Worm (Caenorhabditis elegans) whole organism, L1 larva: ENCODE results near the gene nfm-1.

Experiments
- C04F5.9 ChIP-seq: sonication (generic microtip); optimal IDR thresholded peaks from 2 replicates; lab custom pipeline; 2016; ENCODE audit warnings: missing genetic modification characterization, missing compliant biosample characterization
- C16A3.4 ChIP-seq: fragments of 150-350 bp; optimal IDR thresholded peaks from 2 replicates; lab custom pipeline; 2014; ENCODE audit warnings: missing biosample characterization, missing genetic modification characterization
- aha-1 ChIP-seq: fragments of 150-350 bp; optimal IDR thresholded peaks from 2 replicates; lab custom pipeline; 2014; ENCODE audit warnings: missing biosample characterization, missing genetic modification characterization
- aly-2 ChIP-seq: fragments of 150-350 bp; optimal IDR thresholded peaks from 2 replicates; lab custom pipeline; 2014; ENCODE audit warnings: missing biosample characterization, missing genetic modification characterization
- ceh-63 ChIP-seq: fragments of 200-800 bp; sonication (Bioruptor generic); optimal IDR thresholded peaks from 2 replicates; lab custom pipeline; 2018; ENCODE audit warnings: mild to moderate bottlenecking, missing genetic modification characterization, missing compliant biosample characterization
- ceh-88 ChIP-seq: fragments of 200-800 bp; sonication (Bioruptor generic); IDR thresholded peaks from 2 replicates; pipeline ENCODE4 v1.3.6; 2022; ENCODE audit warnings: missing genetic modification characterization, missing compliant biosample characterization
- ceh-90 ChIP-seq: sonication (generic microtip); optimal IDR thresholded peaks from 2 replicates; lab custom pipeline; 2016; ENCODE audit warnings: missing genetic modification characterization, missing compliant biosample characterization
- dpl-1 ChIP-seq, 3 experiments: fragments of 150-350 bp in 2 of 3; sonication (generic microtip) in 1 of 3; optimal IDR thresholded peaks; 2 replicates each; lab custom pipeline; 2014 to 2017; ENCODE audit warnings: missing biosample characterization in 3 of 3, missing genetic modification characterization in 3 of 3, missing genetic modification reagents in 3 of 3
- elt-2 ChIP-seq: sonication (generic microtip); optimal IDR thresholded peaks from 2 replicates; lab custom pipeline; 2016; ENCODE audit warnings: missing genetic modification characterization, mild to moderate bottlenecking, inconsistent platforms, missing compliant biosample characterization, missing genetic modification reagents
- elt-3 ChIP-seq, 6 experiments: fragments of 150-350 bp in 1 of 6; sonication (generic microtip); optimal IDR thresholded peaks; 2 replicates each; lab custom pipeline; 2017 to 2018; ENCODE audit warnings: missing biosample characterization in 6 of 6, missing genetic modification characterization in 6 of 6, inconsistent platforms in 1 of 6
- fkh-10 ChIP-seq: sonication (generic microtip); optimal IDR thresholded peaks from 2 replicates; lab custom pipeline; 2017; ENCODE audit warnings: missing biosample characterization, missing genetic modification reagents, missing genetic modification characterization
- fkh-4 ChIP-seq: sonication (generic microtip); optimal IDR thresholded peaks from 2 replicates; lab custom pipeline; 2016; ENCODE audit warnings: missing compliant biosample characterization, missing genetic modification characterization, borderline replicate concordance
- grh-1 ChIP-seq: fragments of 200-800 bp; sonication (Bioruptor generic); IDR thresholded peaks from 2 replicates; pipeline ENCODE4 v1.3.6; 2022; ENCODE audit warnings: missing genetic modification reagents, missing genetic modification characterization, missing compliant biosample characterization
- hlh-4 ChIP-seq: sonication (generic microtip); optimal IDR thresholded peaks from 2 replicates; lab custom pipeline; 2016; ENCODE audit warnings: mild to moderate bottlenecking, missing genetic modification characterization, missing compliant biosample characterization
- lin-15B ChIP-seq: fragments of 150-350 bp; sonication (generic microtip); optimal IDR thresholded peaks from 3 replicates; lab custom pipeline; 2014; ENCODE audit warnings: missing biosample characterization, missing genetic modification characterization
- lin-35 ChIP-seq, 2 experiments: fragments of 150-350 bp; optimal IDR thresholded peaks; 2 replicates each; lab custom pipeline; 2014; ENCODE audit warnings: missing biosample characterization in 2 of 2, missing genetic modification characterization in 2 of 2, missing genetic modification reagents in 2 of 2
- lin-39 ChIP-seq: fragments of 150-350 bp; optimal IDR thresholded peaks from 2 replicates; lab custom pipeline; 2014; ENCODE audit warnings: missing biosample characterization, missing genetic modification reagents, missing genetic modification characterization
- lsy-2 ChIP-seq, 2 experiments: fragments of 150-350 bp; optimal IDR thresholded peaks; 2 replicates each; lab custom pipeline; 2014; ENCODE audit warnings: missing biosample characterization in 2 of 2, missing genetic modification characterization in 2 of 2
- mab-9 ChIP-seq: fragments of 200-800 bp; sonication (Bioruptor generic); IDR thresholded peaks from 2 replicates; pipeline ENCODE4 v1.3.6; 2022; ENCODE audit warnings: missing genetic modification reagents, missing genetic modification characterization, missing compliant biosample characterization
- mef-2 ChIP-seq: fragments of 150-350 bp; optimal IDR thresholded peaks from 2 replicates; lab custom pipeline; 2014; ENCODE audit warnings: missing biosample characterization, missing genetic modification characterization
- nhr-19 ChIP-seq: fragments of 200-800 bp; sonication (Bioruptor generic); conservative IDR thresholded peaks from 2 replicates; pipeline ENCODE4 v1.3.6; 2022; ENCODE audit warnings: missing genetic modification characterization, missing compliant biosample characterization
- nhr-20 ChIP-seq: sonication (generic microtip); optimal IDR thresholded peaks from 2 replicates; lab custom pipeline; 2016; ENCODE audit warnings: mild to moderate bottlenecking, missing genetic modification characterization, missing compliant biosample characterization
- nhr-237 ChIP-seq: fragments of 150-350 bp; optimal IDR thresholded peaks from 2 replicates; lab custom pipeline; 2014; ENCODE audit warnings: missing biosample characterization, missing genetic modification characterization
- nhr-71 ChIP-seq: sonication (generic microtip); optimal IDR thresholded peaks from 2 replicates; lab custom pipeline; 2016; ENCODE audit warnings: mild to moderate bottlenecking, missing genetic modification characterization, moderate library complexity, missing compliant biosample characterization
- rnt-1 ChIP-seq: sonication (generic microtip); optimal IDR thresholded peaks from 2 replicates; lab custom pipeline; 2016; ENCODE audit warnings: mild to moderate bottlenecking, missing genetic modification characterization, moderate library complexity, missing compliant biosample characterization
- skn-1 ChIP-seq: fragments of 150-350 bp; optimal IDR thresholded peaks from 2 replicates; lab custom pipeline; 2014; ENCODE audit warnings: missing biosample characterization, missing genetic modification characterization
- snpc-4 ChIP-seq: fragments of 150-350 bp; optimal IDR thresholded peaks from 2 replicates; lab custom pipeline; 2014; ENCODE audit warnings: missing biosample characterization, missing genetic modification characterization
- sox-4 ChIP-seq: sonication (generic microtip); optimal IDR thresholded peaks from 2 replicates; lab custom pipeline; 2016; ENCODE audit warnings: missing genetic modification characterization, missing compliant biosample characterization
- sptf-1 ChIP-seq: fragments of 150-350 bp; optimal IDR thresholded peaks from 2 replicates; lab custom pipeline; 2014; ENCODE audit warnings: missing biosample characterization, missing genetic modification characterization
- sup-37 ChIP-seq: fragments of 200-800 bp; sonication (Bioruptor generic); optimal IDR thresholded peaks from 2 replicates; lab custom pipeline; 2018; ENCODE audit warnings: mild to moderate bottlenecking, missing genetic modification characterization, missing compliant biosample characterization
- swsn-7 ChIP-seq: sonication (generic microtip); optimal IDR thresholded peaks from 2 replicates; lab custom pipeline; 2016; ENCODE audit warnings: missing genetic modification characterization, missing compliant biosample characterization
- tbx-2 ChIP-seq: sonication (generic microtip); optimal IDR thresholded peaks from 2 replicates; lab custom pipeline; 2016; ENCODE audit warnings: missing genetic modification characterization, missing compliant biosample characterization
- unc-130 ChIP-seq: fragments of 150-350 bp; optimal IDR thresholded peaks from 2 replicates; lab custom pipeline; 2017; ENCODE audit warnings: missing biosample characterization, missing genetic modification characterization, inconsistent platforms
- unc-30 ChIP-seq: sonication (generic microtip); optimal IDR thresholded peaks from 2 replicates; lab custom pipeline; 2017; ENCODE audit warnings: missing biosample characterization, missing genetic modification characterization
- unc-62 ChIP-seq: fragments of 150-350 bp; optimal IDR thresholded peaks from 2 replicates; lab custom pipeline; 2014; ENCODE audit warnings: missing biosample characterization, missing genetic modification reagents, missing genetic modification characterization
- unc-98 ChIP-seq: fragments of 200-800 bp; sonication (Bioruptor generic); IDR thresholded peaks from 2 replicates; pipeline ENCODE4 v1.3.6; 2022; ENCODE audit warnings: missing genetic modification characterization, missing compliant biosample characterization
- vab-15 ChIP-seq: sonication (generic microtip); optimal IDR thresholded peaks from 2 replicates; lab custom pipeline; 2017; ENCODE audit warnings: missing genotype, mild to moderate bottlenecking, missing genetic modification characterization, missing compliant biosample characterization
- xbp-1 ChIP-seq: sonication (generic microtip); optimal IDR thresholded peaks from 2 replicates; lab custom pipeline; 2016; ENCODE audit warnings: missing genetic modification characterization, missing compliant biosample characterization
- zip-4 ChIP-seq: fragments of 200-800 bp; sonication (Bioruptor generic); optimal IDR thresholded peaks from 2 replicates; lab custom pipeline; 2018; ENCODE audit warnings: mild to moderate bottlenecking, missing genetic modification characterization, moderate library complexity, missing compliant biosample characterization
- ztf-11 ChIP-seq, 2 experiments: sonication (generic microtip); optimal IDR thresholded peaks; 2 replicates each; lab custom pipeline; 2016 to 2017; ENCODE audit warnings: missing genetic modification characterization in 2 of 2, missing biosample characterization in 1 of 2, missing compliant biosample characterization in 1 of 2
- ztf-4 ChIP-seq: fragments of 150-350 bp; optimal IDR thresholded peaks from 2 replicates; lab custom pipeline; 2014; ENCODE audit warnings: missing biosample characterization, missing genetic modification characterization

nfm-1 gene

ce11 chrIII:6173020-6173597 lies 13.9 kb downstream of the nfm-1 start, which contains the start of the genes abcf-3 and F42A10.5 (continued):
- TF ChIP-seq swsn-7 (tag; lab: Kevin White, UChicago) (peak; percentile 77), elt-2 (peak; percentile 45), unc-30 (tag; lab: Kevin White, UChicago) (no peak), sox-4 (no peak), unc-98 (GFP tag; lab: Robert Waterston, UW) (no peak), ztf-11 (tag; optimal IDR thresholded peaks at IDR 0.05; lab: Kevin White, UChicago) (peak in 1 of 2 experiments; percentile 32), nhr-20 (tag; lab: Kevin White, UChicago) (peak; percentile 71), nhr-71 (tag; lab: Kevin White, UChicago) (peak; percentile 84), ceh-88 (GFP tag; lab: Robert Waterston, UW) (no peak), C16A3.4 (tag; lab: Kevin White, UChicago) (peak; percentile 66), ceh-63 (GFP tag; lab: Kevin White, UChicago) (no peak), unc-62 (GFP tag; lab: Kevin White, UChicago) (no peak), mef-2 (tag; lab: Kevin White, UChicago) (no peak), unc-130 (tag; lab: Kevin White, UChicago) (peak; percentile 76), fkh-10 (GFP tag; lab: Kevin White, UChicago) (peak; percentile 57), lin-15B (tag; lab: Kevin White, UChicago) (peak; percentile 45), elt-3 (tag; optimal IDR thresholded peaks at IDR 0.05; lab: Kevin White, UChicago) (peak in 2 of 6 experiments; percentile 46 to 78), sptf-1 (tag; lab: Kevin White, UChicago) (no peak), C04F5.9 (peak; percentile 32), tbx-2 (tag; lab: Kevin White, UChicago) (peak; percentile 62), lin-35 (GFP tag; optimal IDR thresholded peaks at IDR 0.05; lab: Kevin White, UChicago) (peak; percentile 73 to 85), skn-1 (tag; lab: Kevin White, UChicago) (peak; percentile 85), hlh-4 (no peak), lsy-2 (tag; optimal IDR thresholded peaks at IDR 0.05; lab: Kevin White, UChicago) (peak; percentile 81 to 89), dpl-1 (GFP tag; optimal IDR thresholded peaks at IDR 0.05; lab: Kevin White, UChicago) (peak; percentile 73 to 77 (median 76)), aha-1 (peak; percentile 18), nhr-237 (tag; lab: Kevin White, UChicago) (no peak), sup-37 (no peak), mab-9 (GFP tag; lab: Robert Waterston, UW) (no peak), nhr-19 (GFP tag; lab: Robert Waterston, UW) (peak; percentile 73)

- TF ChIP-seq zip-4 (GFP tag; lab: Kevin White, UChicago) (no peak), ceh-90 (no peak), fkh-4 (tag; lab: Kevin White, UChicago) (no peak), nhr-20 (tag; lab: Kevin White, UChicago) (no peak), ztf-4 (tag; lab: Kevin White, UChicago) (no peak), rnt-1 (tag; lab: Kevin White, UChicago) (no peak), xbp-1 (tag; lab: Kevin White, UChicago) (no peak), C04F5.9 (no peak)
- TF ChIP-seq, all 84 proteins: peak for 0
Observed at ce11 chrIII:6176172-6176571, 16.9 kb downstream of the nfm-1 start.

DNA sequence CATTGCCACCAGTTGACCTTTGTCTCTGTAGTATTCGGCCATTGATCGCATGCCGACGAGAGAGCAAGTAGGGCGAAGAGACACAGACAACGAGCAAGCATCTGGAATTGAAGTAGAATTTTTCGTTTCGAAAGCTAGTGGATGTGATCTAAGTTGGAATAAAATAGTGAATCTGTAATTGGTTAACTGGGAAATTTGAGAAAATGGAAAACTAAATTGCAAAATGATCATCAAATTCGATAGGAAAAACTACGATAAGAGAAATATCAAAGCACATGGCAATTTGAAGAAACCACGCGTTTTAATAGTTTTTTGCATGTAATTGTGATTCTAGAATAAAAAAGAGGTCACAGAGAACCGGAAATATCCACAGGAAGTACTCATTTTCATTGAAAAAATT lies 17.5 kb downstream of the nfm-1 start, which contains the start of gene F42A10.6:
Gene F42A10.6 (minus strand): TSS at position 101 of the 400 bp plus-strand sequence.
- TF ChIP-seq nhr-237 (tag; lab: Kevin White, UChicago) (no peak), vab-15 (tag; lab: Kevin White, UChicago) (no peak), grh-1 (no peak), fkh-10 (GFP tag; lab: Kevin White, UChicago) (no peak), tbx-2 (tag; lab: Kevin White, UChicago) (no peak), lin-39 (tag; lab: Kevin White, UChicago) (no peak), snpc-4 (no peak), zip-4 (GFP tag; lab: Kevin White, UChicago) (no peak), sptf-1 (tag; lab: Kevin White, UChicago) (no peak), aly-2 (tag; lab: Kevin White, UChicago) (no peak)
